Fruit fly (Drosophila melanogaster): ENCODE measurements around the gene Mur29B.

DNA sequence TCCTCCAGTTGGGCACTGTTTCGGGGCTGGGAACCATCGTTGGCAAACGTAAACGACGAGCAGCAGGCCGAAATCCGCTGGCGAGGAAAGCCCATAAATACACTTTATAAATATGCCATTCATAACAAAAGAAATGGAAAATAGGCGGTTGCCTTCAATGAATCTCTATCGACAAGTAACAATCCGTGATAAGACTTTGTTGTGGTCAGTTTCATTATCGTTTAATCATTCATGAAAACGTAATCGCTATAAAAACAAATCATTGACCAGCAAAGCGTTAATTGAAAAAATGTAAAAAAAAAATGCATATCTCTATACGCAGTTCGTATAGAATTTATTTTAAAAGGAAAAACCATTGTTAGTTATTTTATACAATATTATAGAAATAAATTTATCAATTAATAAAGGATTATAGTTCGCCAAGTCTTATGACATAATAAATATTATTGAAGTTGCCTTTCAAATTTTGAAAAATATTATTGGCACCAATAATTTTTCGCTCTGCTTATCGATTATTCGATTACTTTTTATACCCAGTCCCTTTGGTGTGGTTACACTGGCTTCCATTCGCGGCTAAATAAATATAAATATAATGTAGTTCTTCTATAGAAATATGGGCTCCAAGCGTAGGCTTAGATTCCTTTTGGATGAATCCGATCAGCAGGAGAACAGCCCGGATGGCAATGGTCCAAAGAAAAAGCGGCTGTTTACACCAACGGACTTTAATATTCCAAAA is 48.0 kb downstream of the Mur29B start, which contains the start of gene CG31898:
- no peak for TF ChIP-seq Crg-1 (GFP tag; optimal IDR thresholded peaks at IDR 0.05)
- no peak for TF ChIP-seq CG7101 (tag; optimal IDR thresholded peaks at IDR 0.05)
- no peak for TF ChIP-seq CG7045 (GFP tag; optimal IDR thresholded peaks at IDR 0.05)
- TF ChIP-seq bab1 (GFP tag; optimal IDR thresholded peaks at IDR 0.05): peak; percentile 26
- TF ChIP-seq Clk (GFP tag; optimal IDR thresholded peaks at IDR 0.05): no peak
- no peak for TF ChIP-seq ovo (GFP tag; optimal IDR thresholded peaks at IDR 0.05)
- TF ChIP-seq toe (GFP tag; optimal IDR thresholded peaks at IDR 0.05): no peak
- no peak for TF ChIP-seq kay (GFP tag; ENCODE audit: borderline replicate concordance)
- TF ChIP-seq Mnt (GFP tag; optimal IDR thresholded peaks at IDR 0.05): no peak
- no peak for TF ChIP-seq CG5204 (GFP tag; optimal IDR thresholded peaks at IDR 0.05)
- no peak for TF ChIP-seq CG33017 (tag; optimal IDR thresholded peaks at IDR 0.05)
- TF ChIP-seq CG11617 (GFP tag; optimal IDR thresholded peaks at IDR 0.05): no peak
- TF ChIP-seq CG1620 (GFP tag; optimal IDR thresholded peaks at IDR 0.05): no peak
- no peak for TF ChIP-seq tj (GFP tag; optimal IDR thresholded peaks at IDR 0.05)

Data from whole organism, adult.